Fruit fly (Drosophila melanogaster) whole organism, embryonic: ENCODE data around the gene CG10185.
A peak's percentile ranks its signal among the peaks of the same experiment; 100 is the strongest.

ENCODE experiments used
- Abd-B ChIP-seq: fragments of 200-800 bp; sonication (Bioruptor generic); optimal IDR thresholded peaks from 2 replicates; lab custom pipeline; 2018; ENCODE audit warnings: missing biosample characterization, mild to moderate bottlenecking, missing genetic modification characterization, moderate library complexity
- CG10565 ChIP-seq: fragments of 200-800 bp; sonication (Bioruptor generic); optimal IDR thresholded peaks from 3 replicates; lab custom pipeline; 2016; ENCODE audit warnings: missing biosample characterization, mild to moderate bottlenecking, missing genetic modification characterization
- CG11456 ChIP-seq: fragments of 200-800 bp; sonication (Bioruptor generic); IDR thresholded peaks from 3 replicates; pipeline ENCODE4 v1.3.6; 2022; ENCODE audit warnings: missing biosample characterization, missing genetic modification characterization
- CG11723 ChIP-seq: fragments of 200-800 bp; sonication (Bioruptor generic); optimal IDR thresholded peaks from 2 replicates; lab custom pipeline; 2017; ENCODE audit warnings: missing biosample characterization, mild to moderate bottlenecking, missing genetic modification characterization
- CG12155 ChIP-seq: fragments of 200-800 bp; sonication (Bioruptor generic); optimal IDR thresholded peaks from 3 replicates; lab custom pipeline; 2016; ENCODE audit warnings: missing biosample characterization, missing genetic modification characterization
- CG13894 ChIP-seq: fragments of 200-800 bp; sonication (Bioruptor generic); optimal IDR thresholded peaks from 3 replicates; lab custom pipeline; 2018; ENCODE audit warnings: missing biosample characterization, mild to moderate bottlenecking, missing genetic modification characterization, moderate library complexity
- CG15073 ChIP-seq: fragments of 200-800 bp; sonication (Bioruptor generic); optimal IDR thresholded peaks from 2 replicates; lab custom pipeline; 2016; ENCODE audit warnings: missing biosample characterization, missing genetic modification characterization
- CG15269 ChIP-seq: fragments of 200-800 bp; sonication (Bioruptor generic); optimal IDR thresholded peaks from 2 replicates; lab custom pipeline; 2018; ENCODE audit warnings: missing biosample characterization, mild to moderate bottlenecking, missing genetic modification characterization, moderate library complexity
- CG17912 ChIP-seq: fragments of 200-800 bp; sonication (Bioruptor generic); optimal IDR thresholded peaks from 2 replicates; lab custom pipeline; 2018; ENCODE audit warnings: missing biosample characterization, mild to moderate bottlenecking, missing genetic modification characterization
- CG1792 ChIP-seq: fragments of 200-800 bp; sonication (Bioruptor generic); optimal IDR thresholded peaks from 2 replicates; lab custom pipeline; 2016; ENCODE audit warnings: missing biosample characterization, missing genetic modification characterization
- CG30403 ChIP-seq: fragments of 200-800 bp; sonication (Bioruptor generic); optimal IDR thresholded peaks from 3 replicates; lab custom pipeline; 2016; ENCODE audit warnings: missing biosample characterization, missing genetic modification characterization
- CG32532 ChIP-seq: fragments of 200-800 bp; sonication (Bioruptor generic); IDR thresholded peaks from 2 replicates; pipeline ENCODE4 v1.3.6; 2022; ENCODE audit warnings: missing biosample characterization, missing genetic modification characterization
- CG42726 ChIP-seq: fragments of 200-800 bp; sonication (Bioruptor generic); IDR thresholded peaks from 2 replicates; pipeline ENCODE4 v1.3.6; 2022; ENCODE audit warnings: missing biosample characterization, missing genetic modification characterization; ENCODE audit not compliant: partially characterized antibody
- CG4360 ChIP-seq: fragments of 200-800 bp; sonication (Bioruptor generic); IDR thresholded peaks from 2 replicates; pipeline ENCODE4 v1.3.6; 2022; ENCODE audit warnings: missing biosample characterization, missing genetic modification characterization
- CG5180 ChIP-seq: fragments of 200-800 bp; sonication (Bioruptor generic); optimal IDR thresholded peaks from 3 replicates; lab custom pipeline; 2017; ENCODE audit warnings: missing biosample characterization, missing genetic modification characterization, mild to moderate bottlenecking, moderate library complexity, missing genetic modification reagents
- CG6272 ChIP-seq: fragments of 200-800 bp; sonication (Bioruptor generic); IDR thresholded peaks from 2 replicates; pipeline ENCODE4 v1.3.6; 2022; ENCODE audit warnings: missing biosample characterization, missing genetic modification characterization
- CG6765 ChIP-seq: fragments of 200-800 bp; sonication (Bioruptor generic); optimal IDR thresholded peaks from 3 replicates; lab custom pipeline; 2017; ENCODE audit warnings: missing biosample characterization, mild to moderate bottlenecking, missing genetic modification characterization
- CG6791 ChIP-seq: fragments of 200-800 bp; sonication (Bioruptor generic); IDR thresholded peaks from 3 replicates; pipeline ENCODE4 v1.3.6; 2022; ENCODE audit warnings: missing biosample characterization, missing genetic modification characterization; ENCODE audit not compliant: partially characterized antibody
- CG7928 ChIP-seq: fragments of 200-800 bp; sonication (Bioruptor generic); optimal IDR thresholded peaks from 2 replicates; lab custom pipeline; 2017; ENCODE audit warnings: missing biosample characterization, mild to moderate bottlenecking, missing genetic modification characterization
- CHES-1-like ChIP-seq: fragments of 200-800 bp; sonication (Bioruptor generic); optimal IDR thresholded peaks from 2 replicates; lab custom pipeline; 2016; ENCODE audit warnings: missing biosample characterization, missing genetic modification characterization
- CkIIα-i1 ChIP-seq: fragments of 200-800 bp; sonication (Bioruptor generic); IDR thresholded peaks from 2 replicates; pipeline ENCODE4 v1.3.6; 2022; ENCODE audit warnings: missing biosample characterization, missing genetic modification characterization
- D19A ChIP-seq: fragments of 200-800 bp; optimal IDR thresholded peaks from 3 replicates; lab custom pipeline; 2019; ENCODE audit warnings: missing biosample characterization, mild to moderate bottlenecking, missing genetic modification characterization, moderate library complexity
- Dek ChIP-seq: fragments of 200-800 bp; sonication (Bioruptor generic); optimal IDR thresholded peaks from 3 replicates; lab custom pipeline; 2019; ENCODE audit warnings: missing biosample characterization, mild to moderate bottlenecking, missing genetic modification characterization, moderate library complexity
- Doc2 ChIP-seq: fragments of 200-800 bp; sonication (Bioruptor generic); IDR thresholded peaks from 2 replicates; pipeline ENCODE4 v1.3.6; 2022; ENCODE audit warnings: missing biosample characterization, missing genetic modification characterization
- Ets65A ChIP-seq: fragments of 200-800 bp; sonication (Bioruptor generic); peaks from one replicate; lab custom pipeline; 2016; ENCODE audit warnings: missing biosample characterization, missing genetic modification characterization
- Ets97D ChIP-seq: fragments of 200-800 bp; sonication (Bioruptor generic); optimal IDR thresholded peaks from 3 replicates; lab custom pipeline; 2016; ENCODE audit warnings: missing biosample characterization, missing genetic modification characterization
- GATAe ChIP-seq: fragments of 200-800 bp; sonication (Bioruptor generic); conservative IDR thresholded peaks from 2 replicates; pipeline ENCODE4 v1.3.6; 2022; ENCODE audit warnings: missing biosample characterization, missing genetic modification characterization
- Gug ChIP-seq: fragments of 200-800 bp; sonication (Bioruptor generic); IDR thresholded peaks from 4 replicates; pipeline ENCODE4 v1.3.6; 2022; ENCODE audit warnings: missing biosample characterization, missing genetic modification characterization
- HLHmδ ChIP-seq: fragments of 200-800 bp; sonication (Bioruptor generic); optimal IDR thresholded peaks from 2 replicates; lab custom pipeline; 2018; ENCODE audit warnings: missing biosample characterization, mild to moderate bottlenecking, missing genetic modification characterization, moderate library complexity
- NK7.1 ChIP-seq: fragments of 200-800 bp; sonication (Bioruptor generic); optimal IDR thresholded peaks from 3 replicates; lab custom pipeline; 2016; ENCODE audit warnings: missing biosample characterization, missing genetic modification characterization
- Oli ChIP-seq: fragments of 200-800 bp; sonication (Bioruptor generic); optimal IDR thresholded peaks from 2 replicates; lab custom pipeline; 2018; ENCODE audit warnings: missing biosample characterization, mild to moderate bottlenecking, missing genetic modification characterization, moderate library complexity
- Six4 ChIP-seq: fragments of 200-800 bp; sonication (Bioruptor generic); optimal IDR thresholded peaks from 2 replicates; lab custom pipeline; 2016; ENCODE audit warnings: missing biosample characterization, missing genetic modification characterization
- Ssrp ChIP-seq: fragments of 200-800 bp; sonication (Bioruptor generic); optimal IDR thresholded peaks from 2 replicates; lab custom pipeline; 2018; ENCODE audit warnings: missing biosample characterization, mild to moderate bottlenecking, missing genetic modification characterization, moderate library complexity
- Stat92E ChIP-seq, 3 experiments: fragments of >200 bp in 2 of 3; fragments of 200-800 bp in 1 of 3; sonication (Bioruptor generic) in 1 of 3; optimal IDR thresholded peaks; 2 replicates each; lab custom pipeline; 2017 to 2019; ENCODE audit warnings: missing biosample characterization in 3 of 3, missing genetic modification characterization in 3 of 3, mild to moderate bottlenecking in 1 of 3, moderate library complexity in 1 of 3
- Xbp1 ChIP-seq: fragments of 200-800 bp; sonication (Bioruptor generic); optimal IDR thresholded peaks from 3 replicates; lab custom pipeline; 2016; ENCODE audit warnings: missing biosample characterization, mild to moderate bottlenecking, missing genetic modification characterization
- al ChIP-seq: fragments of 200-800 bp; sonication (Bioruptor generic); IDR thresholded peaks from 2 replicates; pipeline ENCODE4 v1.3.6; 2022; ENCODE audit warnings: missing biosample characterization, missing genetic modification characterization
- ap ChIP-seq: fragments of 200-800 bp; sonication (Bioruptor generic); IDR thresholded peaks from 2 replicates; pipeline ENCODE4 v1.3.6; 2022; ENCODE audit warnings: missing biosample characterization, missing genetic modification characterization
- chn ChIP-seq: fragments of 200-800 bp; sonication (Bioruptor generic); optimal IDR thresholded peaks from 2 replicates; lab custom pipeline; 2016; ENCODE audit warnings: missing biosample characterization, missing genetic modification characterization
- crc ChIP-seq: fragments of 200-800 bp; sonication (Bioruptor generic); optimal IDR thresholded peaks from 2 replicates; lab custom pipeline; 2016; ENCODE audit warnings: missing biosample characterization, missing genetic modification characterization
- esg ChIP-seq: fragments of 200-800 bp; sonication (Bioruptor generic); conservative IDR thresholded peaks from 2 replicates; pipeline ENCODE4 v1.3.6; 2022; ENCODE audit warnings: missing biosample characterization, missing genetic modification characterization
- gcm2 ChIP-seq: fragments of 200-800 bp; sonication (Bioruptor generic); optimal IDR thresholded peaks from 2 replicates; lab custom pipeline; 2016; ENCODE audit warnings: missing biosample characterization, missing genetic modification characterization
- gro ChIP-seq: fragments of 200-800 bp; sonication (Bioruptor generic); optimal IDR thresholded peaks from 2 replicates; lab custom pipeline; 2016; ENCODE audit warnings: missing biosample characterization, missing genetic modification characterization
- her ChIP-seq: fragments of 200-800 bp; sonication (Bioruptor generic); optimal IDR thresholded peaks from 2 replicates; lab custom pipeline; 2016; ENCODE audit warnings: missing biosample characterization, missing genetic modification characterization
- jing ChIP-seq: fragments of 200-800 bp; sonication (Bioruptor generic); optimal IDR thresholded peaks from 2 replicates; lab custom pipeline; 2018; ENCODE audit warnings: missing biosample characterization, mild to moderate bottlenecking, missing genetic modification characterization
- kay ChIP-seq: fragments of 200-800 bp; sonication (Bioruptor generic); optimal IDR thresholded peaks from 2 replicates; lab custom pipeline; 2016; ENCODE audit warnings: missing biosample characterization, missing genetic modification characterization
- pnt ChIP-seq: fragments of 200-800 bp; sonication (Bioruptor generic); optimal IDR thresholded peaks from 3 replicates; lab custom pipeline; 2016; ENCODE audit warnings: missing biosample characterization, missing genetic modification characterization
- ranshi ChIP-seq: fragments of 200-800 bp; sonication (Bioruptor generic); IDR thresholded peaks from 2 replicates; pipeline ENCODE4 v1.3.6; 2022; ENCODE audit warnings: missing biosample characterization, missing genetic modification characterization
- tap ChIP-seq: fragments of 200-800 bp; optimal IDR thresholded peaks from 3 replicates; lab custom pipeline; 2019; ENCODE audit warnings: missing biosample characterization, mild to moderate bottlenecking, missing genetic modification characterization, moderate library complexity
- tin ChIP-seq: fragments of 200-800 bp; sonication (Bioruptor generic); optimal IDR thresholded peaks from 3 replicates; lab custom pipeline; 2016; ENCODE audit warnings: missing biosample characterization, missing genetic modification characterization
- tll ChIP-seq, 2 experiments: fragments of 200-800 bp in 1 of 2; fragments of >200 bp in 1 of 2; sonication (Bioruptor generic) in 1 of 2; optimal IDR thresholded peaks; 2 replicates each; lab custom pipeline; 2017 to 2019; ENCODE audit warnings: missing biosample characterization in 2 of 2, missing genetic modification characterization in 2 of 2, mild to moderate bottlenecking in 1 of 2, moderate library complexity in 1 of 2
- zen2 ChIP-seq: fragments of 200-800 bp; sonication (Bioruptor generic); IDR thresholded peaks from 3 replicates; pipeline ENCODE4 v1.3.6; 2022; ENCODE audit warnings: missing biosample characterization, missing genetic modification characterization; ENCODE audit not compliant: partially characterized antibody

The CG10185 gene

dm6 chr3R:16049369-16049768 lies 18.0 kb downstream of the CG10185 start, which contains the start of the genes IKKbeta and CG5013 (continued):
- TF ChIP-seq CG6765 = no peak
- TF ChIP-seq CG7928 (GFP tag; lab: Kevin White, UChicago) = no peak
- no peak for TF ChIP-seq CG6272 (GFP tag; lab: Robert Waterston, UW)
- TF ChIP-seq Stat92E (GFP tag; optimal IDR thresholded peaks at IDR 0.05; lab: Kevin White, UChicago) = peak in 1 of 3 experiments; percentile 24
- peak; percentile 14 for TF ChIP-seq pnt (GFP tag; lab: Kevin White, UChicago)
- TF ChIP-seq HLHmδ = no peak
- TF ChIP-seq CG13894 (tag; lab: Kevin White, UChicago) = no peak
- TF ChIP-seq CG11723 = no peak
- no peak for TF ChIP-seq CG15269 (tag; lab: Kevin White, UChicago)
- TF ChIP-seq Ets65A (GFP tag; lab: Kevin White, UChicago) = peak; percentile 95
- peak; percentile 8 for TF ChIP-seq NK7.1
- no peak for TF ChIP-seq Six4 (GFP tag; lab: Kevin White, UChicago)
- TF ChIP-seq CG12155 = peak; percentile 42
- peak; percentile 61; the same call in 1 of the 3 replicates for TF ChIP-seq zen2 (GFP tag; lab: Robert Waterston, UW)
- TF ChIP-seq Abd-B = peak; percentile 38
- peak; percentile 62 for TF ChIP-seq CG32532
- no peak for TF ChIP-seq CG10565 (GFP tag; lab: Kevin White, UChicago)
- TF ChIP-seq Xbp1 = peak; percentile 52
- TF ChIP-seq Gug (GFP tag; lab: Robert Waterston, UW) = no peak; the same call in 2 of the 4 replicates
- TF ChIP-seq tll (GFP tag; optimal IDR thresholded peaks at IDR 0.05; lab: Kevin White, UChicago) = peak; percentile 14 to 75
- TF ChIP-seq crc (GFP tag; lab: Kevin White, UChicago) = no peak
- peak; percentile 52; the same call in 1 of the 2 replicates for TF ChIP-seq ranshi
- no peak for TF ChIP-seq tap (tag; lab: Kevin White, UChicago)
- no peak for TF ChIP-seq CG17912
- TF ChIP-seq kay (GFP tag; lab: Kevin White, UChicago) = peak; percentile 4
- TF ChIP-seq CG5180 (GFP tag; lab: Kevin White, UChicago) = peak; percentile 98
- TF ChIP-seq CHES-1-like (GFP tag; lab: Kevin White, UChicago) = peak; percentile 90
- peak; percentile 36 for TF ChIP-seq tin
- no peak for TF ChIP-seq CkIIα-i1 (GFP tag; lab: Robert Waterston, UW)
- 0 out of 2 replicates have a peak, but pooled peaks have one; percentile 39 for TF ChIP-seq CG42726
- no peak; the same call in 1 of the 2 replicates for TF ChIP-seq esg (GFP tag; lab: Robert Waterston, UW)
- TF ChIP-seq chn (GFP tag; lab: Kevin White, UChicago) = peak; percentile 63
- no peak for TF ChIP-seq jing
- peak; percentile 70 for TF ChIP-seq CG30403 (GFP tag; lab: Kevin White, UChicago)
- peak; percentile 43 for TF ChIP-seq Ets97D (GFP tag; lab: Kevin White, UChicago)
- TF ChIP-seq CG4360 (GFP tag; lab: Robert Waterston, UW) = no peak
- no peak for TF ChIP-seq gcm2
- no peak for TF ChIP-seq Doc2 (GFP tag; lab: Robert Waterston, UW)
- peak; percentile 74 for TF ChIP-seq CG6791 (GFP tag; lab: Robert Waterston, UW)
- 0 out of 3 replicates have a peak, but pooled peaks have one; percentile 45 for TF ChIP-seq CG11456 (GFP tag; lab: Robert Waterston, UW)
- TF ChIP-seq D19A (tag; lab: Kevin White, UChicago) = peak; percentile 21
- no peak for TF ChIP-seq CG15073 (GFP tag; lab: Kevin White, UChicago)
- peak; percentile 55 for TF ChIP-seq CG1792 (GFP tag; lab: Kevin White, UChicago)
- TF ChIP-seq her (GFP tag; lab: Kevin White, UChicago) = peak; percentile 43
- peak; percentile 40; the same call in 1 of the 2 replicates for TF ChIP-seq al
- no peak for TF ChIP-seq Dek (tag; lab: Kevin White, UChicago)
- TF ChIP-seq Ssrp (tag; lab: Kevin White, UChicago) = no peak
- TF ChIP-seq GATAe (GFP tag; lab: Robert Waterston, UW) = no peak
- peak; percentile 71 for TF ChIP-seq gro (GFP tag; lab: Kevin White, UChicago)
- TF ChIP-seq Oli (tag; lab: Kevin White, UChicago) = no peak
- TF ChIP-seq ap (GFP tag; lab: Robert Waterston, UW) = no peak
